Worm (Caenorhabditis elegans) whole organism, young adult: ENCODE measurements around the gene F08F3.4.

ENCODE experiments used
- B0035.1 ChIP-seq: sonication (generic microtip); optimal IDR thresholded peaks from 2 replicates; lab custom pipeline; 2016; ENCODE audit warnings: missing genetic modification characterization, mild to moderate bottlenecking, missing compliant biosample characterization, missing genotype, missing genetic modification reagents
- F33H1.4 ChIP-seq: fragments of 200-800 bp; sonication (Bioruptor generic); IDR thresholded peaks from 2 replicates; pipeline ENCODE4 v1.3.6; 2022; ENCODE audit warnings: missing genetic modification reagents, missing genetic modification characterization, missing compliant biosample characterization
- F39B2.1 ChIP-seq: fragments of 200-800 bp; sonication (Bioruptor generic); IDR thresholded peaks from 2 replicates; pipeline ENCODE4 v1.3.6; 2022; ENCODE audit warnings: missing genetic modification reagents, missing genetic modification characterization, missing compliant biosample characterization
- T07F8.4 ChIP-seq: sonication (generic microtip); optimal IDR thresholded peaks from 2 replicates; lab custom pipeline; 2016; ENCODE audit warnings: mild to moderate bottlenecking, missing genetic modification characterization, moderate library complexity, missing compliant biosample characterization
- ama-1 ChIP-seq, 3 experiments: fragments of 150-350 bp in 1 of 3; sonication (generic microtip) in 2 of 3; optimal IDR thresholded peaks; 2 replicates each; lab custom pipeline; 2014 to 2018; ENCODE audit warnings: missing biosample characterization in 2 of 3, missing genetic modification characterization in 2 of 3, missing genetic modification reagents in 2 of 3
- cebp-2 ChIP-seq: fragments of 200-800 bp; sonication (Bioruptor generic); IDR thresholded peaks from 2 replicates; pipeline ENCODE4 v1.3.6; 2022; ENCODE audit warnings: missing genetic modification characterization, missing compliant biosample characterization
- egl-18 ChIP-seq: fragments of 200-800 bp; sonication (Bioruptor generic); IDR thresholded peaks from 2 replicates; pipeline ENCODE4 v1.3.6; 2022; ENCODE audit warnings: missing genetic modification reagents, missing genetic modification characterization, missing compliant biosample characterization

- TF ChIP-seq cebp-2 (GFP tag; lab: Robert Waterston, UW), result no peak
- TF ChIP-seq F39B2.1, result no peak
- no peak for TF ChIP-seq egl-18 (GFP tag; lab: Robert Waterston, UW)
- TF ChIP-seq F33H1.4 (GFP tag; lab: Robert Waterston, UW), result no peak
- TF ChIP-seq B0035.1 (tag; lab: Kevin White, UChicago), result no peak
- no peak for TF ChIP-seq ama-1 (optimal IDR thresholded peaks at IDR 0.05; lab: Kevin White, UChicago)
- no peak for TF ChIP-seq ama-1 (GFP tag; optimal IDR thresholded peaks at IDR 0.05; lab: Kevin White, UChicago)
- no peak for TF ChIP-seq T07F8.4 (tag; lab: Kevin White, UChicago)
Observed at ce11 chrV:5445839-5446238, 35.1 kb downstream of the F08F3.4 start, which contains the start of gene F08F3.1.
